Fruit fly (Drosophila melanogaster) whole organism, embryonic: ENCODE measurements around the gene Wbp2.

Source experiments
- CG12236 ChIP-seq: fragments of 200-800 bp; sonication (Bioruptor generic); optimal IDR thresholded peaks from 2 replicates; lab custom pipeline; 2016; ENCODE audit warnings: missing biosample characterization, missing genetic modification characterization
- Dref ChIP-seq: fragments of 200-800 bp; sonication (Bioruptor generic); IDR thresholded peaks from 2 replicates; pipeline ENCODE4 v1.3.6; 2022; ENCODE audit warnings: missing biosample characterization, missing genetic modification characterization
- Gug ChIP-seq: fragments of 200-800 bp; sonication (Bioruptor generic); IDR thresholded peaks from 4 replicates; pipeline ENCODE4 v1.3.6; 2022; ENCODE audit warnings: missing biosample characterization, missing genetic modification characterization
- Lpt ChIP-seq: fragments of >200 bp; optimal IDR thresholded peaks from 2 replicates; lab custom pipeline; 2018; ENCODE audit warnings: missing biosample characterization, missing genetic modification characterization
- Sry-δ ChIP-seq: fragments of 200-800 bp; sonication (Bioruptor generic); optimal IDR thresholded peaks from 2 replicates; lab custom pipeline; 2016; ENCODE audit warnings: missing biosample characterization, missing genetic modification characterization
- dysf ChIP-seq: fragments of 200-800 bp; sonication (Bioruptor generic); IDR thresholded peaks from 3 replicates; pipeline ENCODE4 v1.3.6; 2022; ENCODE audit warnings: missing biosample characterization, missing genetic modification characterization
- psq ChIP-seq: fragments of 200-800 bp; sonication (Bioruptor generic); optimal IDR thresholded peaks from 2 replicates; lab custom pipeline; 2017; ENCODE audit warnings: missing biosample characterization, missing genetic modification characterization
- wor ChIP-seq: fragments of 200-800 bp; sonication (Bioruptor generic); IDR thresholded peaks from 2 replicates; pipeline ENCODE4 v1.3.6; 2022; ENCODE audit warnings: missing biosample characterization, missing genetic modification characterization

- peak; percentile 95 for TF ChIP-seq Gug (GFP tag; lab: Robert Waterston, UW)
- TF ChIP-seq Dref (GFP tag; lab: Robert Waterston, UW) = no peak
- peak; percentile 84 for TF ChIP-seq wor
- peak; percentile 82 for TF ChIP-seq CG12236 (GFP tag; lab: Kevin White, UChicago)
- no peak for TF ChIP-seq Lpt (GFP tag; lab: Kevin White, UChicago)
- TF ChIP-seq psq (GFP tag; lab: Kevin White, UChicago) = peak; percentile 67
- TF ChIP-seq dysf = peak; percentile 98
- TF ChIP-seq Sry-δ = peak; percentile 73
These were observed 6.7 kb upstream of the Wbp2 start, which contains the start of gene nebu for dm6 chr3L:12843056-12843799.
